Fruit fly (Drosophila melanogaster): ENCODE results near the gene alphaTub84B.

dm6 chr3R:7104308-7104707, 17.9 kb downstream of the alphaTub84B start:
- TF ChIP-seq CG8478 (optimal IDR thresholded peaks at IDR 0.05) = no peak
- TF ChIP-seq CTCF (optimal IDR thresholded peaks at IDR 0.05) = no peak
